Fruit fly (Drosophila melanogaster): ENCODE measurements around the gene Tango14.

The Tango14 gene

DNA sequence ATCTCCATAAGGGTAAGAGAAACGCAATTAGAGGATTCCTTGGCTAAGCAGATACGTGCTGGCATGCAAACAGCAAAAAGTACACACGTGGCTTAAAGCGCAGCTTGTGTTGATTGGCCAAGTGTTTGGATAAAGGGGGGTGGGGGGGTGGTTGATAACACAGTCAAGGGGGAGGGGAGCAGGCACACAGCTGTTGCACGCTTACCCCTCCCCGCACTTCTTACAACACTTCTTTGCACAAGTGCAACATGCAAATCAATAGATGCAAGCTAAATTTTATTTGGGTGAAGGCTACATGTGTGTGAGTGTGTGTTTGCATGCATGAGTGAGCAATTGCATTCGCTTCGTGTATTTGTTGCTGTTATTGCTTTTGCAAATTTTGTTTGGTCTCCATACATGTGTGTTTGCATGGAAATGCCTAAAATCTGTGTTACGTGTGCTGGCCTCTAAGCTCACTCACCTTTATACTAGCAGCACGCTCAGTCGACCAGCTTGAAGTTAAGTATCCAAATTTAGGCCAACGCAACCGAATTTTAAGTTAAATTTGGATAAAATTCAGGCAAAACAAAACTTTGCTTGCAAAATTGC lies 30.0 kb upstream of the Tango14 start:
- TF ChIP-seq noc (tag; optimal IDR thresholded peaks at IDR 0.05): no peak

DNA sequence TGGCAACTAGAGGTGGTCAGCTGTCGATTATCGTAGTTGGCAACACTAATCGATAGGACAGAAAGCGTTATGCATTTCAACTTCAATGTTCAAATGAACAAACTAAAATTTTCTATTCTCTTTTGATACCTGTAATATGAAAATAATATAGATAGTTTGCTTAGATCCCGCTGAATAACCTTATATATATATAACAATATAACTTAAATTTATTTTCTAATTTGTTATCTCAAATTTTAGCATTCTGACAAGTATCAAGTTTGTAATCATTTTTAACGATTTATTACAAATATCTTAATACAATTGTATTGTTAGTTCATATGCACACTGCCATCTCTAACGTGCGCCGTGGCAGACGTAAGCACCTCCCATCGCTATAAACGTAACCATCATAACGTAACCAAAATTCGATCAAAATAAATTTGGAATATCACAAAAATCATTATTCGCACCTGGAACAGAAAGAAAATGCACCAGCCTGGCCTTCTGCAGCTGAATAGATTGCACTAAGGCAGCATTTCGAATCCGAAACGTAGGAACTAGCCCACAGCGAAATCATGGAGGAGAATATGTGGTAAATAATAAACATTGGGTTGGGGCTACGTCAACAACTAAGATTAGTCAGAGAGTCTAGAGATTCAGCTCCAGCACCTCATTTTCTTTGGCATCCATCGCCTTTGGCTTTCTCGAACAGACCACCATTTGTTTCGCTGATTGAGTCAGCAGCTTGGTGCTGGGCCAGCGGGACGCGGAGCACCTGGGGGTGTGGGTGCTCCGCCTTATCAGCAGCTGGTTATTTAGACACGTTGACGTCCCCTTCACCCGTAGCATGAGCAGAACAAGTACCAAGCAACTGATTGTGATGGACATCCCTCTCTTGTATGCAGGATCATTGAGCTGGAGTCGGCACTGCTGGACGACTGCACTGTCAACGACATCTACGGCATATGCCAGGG lies 29.3 kb upstream of the Tango14 start, which contains the start of the genes Pino and TBC1D23:
TSS of gene Pino (minus strand) at position 22 of the 956 bp plus-strand sequence.
TSS of gene TBC1D23 (plus strand) at position 385 of the 956 bp plus-strand sequence.
- peak; percentile 63 for TF ChIP-seq noc (tag; optimal IDR thresholded peaks at IDR 0.05)

DNA sequence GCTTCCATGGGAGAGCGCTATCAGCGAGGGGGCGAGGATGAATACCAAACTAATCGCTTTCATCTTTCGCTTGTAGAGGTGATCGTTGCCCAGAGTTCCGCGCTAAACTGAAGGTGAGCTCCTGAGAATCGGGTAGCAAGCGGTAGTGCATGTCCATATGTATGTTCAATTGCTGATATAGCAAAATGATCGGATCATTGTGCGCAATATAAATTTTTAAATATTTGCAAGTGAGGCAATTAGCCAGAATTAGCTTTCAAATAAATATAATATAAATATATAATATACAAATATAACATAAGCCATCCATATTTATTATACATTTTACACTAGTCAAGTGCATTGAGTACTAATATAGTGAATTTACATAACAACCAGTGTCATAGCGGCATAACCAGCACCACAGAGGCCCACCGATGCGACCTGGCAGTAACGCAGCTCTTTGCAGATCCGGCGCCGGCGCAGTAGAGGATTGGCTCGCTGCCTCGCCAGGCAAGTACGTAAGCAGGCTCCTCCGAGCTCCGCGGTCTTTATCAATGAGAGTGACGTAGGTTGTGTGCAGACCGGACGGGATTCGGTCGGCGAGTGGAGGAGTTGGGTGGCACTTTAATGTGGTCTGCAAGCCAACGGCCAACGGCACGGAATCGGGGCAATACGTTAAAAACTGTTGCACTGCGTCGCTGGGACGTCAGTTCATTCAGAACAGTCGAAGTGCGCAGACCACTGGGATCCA lies 24.3 kb upstream of the Tango14 start, which contains the start of the genes Iris and CG4577:
TSS of gene Iris (minus strand) at position 88 of the 733 bp plus-strand sequence.
TSS of gene CG4577 (plus strand) at position 683 of the 733 bp plus-strand sequence.
- TF ChIP-seq noc (tag; optimal IDR thresholded peaks at IDR 0.05): no peak

DNA sequence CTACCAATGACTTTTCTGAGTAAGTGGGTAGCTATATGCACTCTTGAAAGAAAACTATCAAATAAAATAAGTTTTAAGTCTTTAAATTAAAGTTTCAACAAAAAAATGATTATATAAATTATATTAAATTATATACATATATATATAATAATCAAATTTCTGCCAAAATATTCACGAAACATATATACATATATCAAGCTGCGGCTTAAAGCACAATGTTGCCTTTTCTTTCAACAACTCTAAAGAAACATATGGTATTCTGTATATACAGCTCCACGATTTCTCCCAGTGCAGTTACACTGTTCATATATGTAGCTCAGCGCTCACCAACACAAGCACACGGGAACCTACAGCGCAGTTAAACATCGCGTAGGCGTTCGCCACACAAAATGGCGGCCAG lies 23.0 kb upstream of the Tango14 start:
- TF ChIP-seq noc (tag; optimal IDR thresholded peaks at IDR 0.05): no peak

DNA sequence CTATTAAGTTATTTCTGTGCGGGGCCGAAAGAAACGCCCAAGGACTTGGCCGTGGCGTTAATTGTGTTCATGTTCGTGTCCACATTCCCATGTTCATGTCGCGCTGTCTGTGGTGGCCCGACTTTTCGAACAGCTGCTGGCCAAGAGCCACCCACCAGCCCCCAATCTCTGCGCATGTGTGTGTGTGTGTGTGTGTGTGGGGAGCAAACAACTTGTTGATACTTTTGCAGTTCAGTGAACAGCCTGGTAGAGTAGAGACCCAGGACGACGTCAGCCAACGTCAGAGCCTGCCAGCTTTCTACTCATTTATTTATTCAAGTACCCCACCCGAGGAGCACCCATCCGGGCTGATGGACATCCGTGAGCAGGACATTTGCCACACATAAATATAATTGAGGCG lies 21.5 kb upstream of the Tango14 start:
- no peak for TF ChIP-seq noc (tag; optimal IDR thresholded peaks at IDR 0.05)

dm6 chr2L:1142730-1143281 lies 15.7 kb upstream of the Tango14 start, which contains the start of gene MFS3:
Gene MFS3, plus strand, starts transcription at chr2L:1143201.
- no peak for TF ChIP-seq noc (tag; optimal IDR thresholded peaks at IDR 0.05)

DNA sequence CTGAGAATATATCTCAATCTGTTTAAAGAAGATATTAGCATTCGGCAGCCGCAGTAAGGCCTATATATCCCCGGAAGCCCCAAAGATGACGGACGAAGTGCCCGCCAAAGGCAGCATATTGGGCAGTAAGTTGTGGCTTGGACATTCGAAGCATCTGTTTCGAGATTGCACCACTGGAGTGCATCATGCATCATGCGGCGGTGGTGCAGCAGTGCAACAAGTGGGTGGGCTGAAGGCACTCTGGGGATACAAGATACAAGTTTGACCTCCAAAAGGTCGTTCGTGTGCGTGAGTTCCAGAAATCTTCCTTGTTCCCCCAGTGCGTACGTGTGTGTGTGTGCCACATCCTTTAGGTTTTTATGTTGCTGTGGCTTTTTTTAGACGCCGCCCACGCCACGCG lies 15.2 kb upstream of the Tango14 start:
- TF ChIP-seq noc (tag; optimal IDR thresholded peaks at IDR 0.05): no peak

DNA sequence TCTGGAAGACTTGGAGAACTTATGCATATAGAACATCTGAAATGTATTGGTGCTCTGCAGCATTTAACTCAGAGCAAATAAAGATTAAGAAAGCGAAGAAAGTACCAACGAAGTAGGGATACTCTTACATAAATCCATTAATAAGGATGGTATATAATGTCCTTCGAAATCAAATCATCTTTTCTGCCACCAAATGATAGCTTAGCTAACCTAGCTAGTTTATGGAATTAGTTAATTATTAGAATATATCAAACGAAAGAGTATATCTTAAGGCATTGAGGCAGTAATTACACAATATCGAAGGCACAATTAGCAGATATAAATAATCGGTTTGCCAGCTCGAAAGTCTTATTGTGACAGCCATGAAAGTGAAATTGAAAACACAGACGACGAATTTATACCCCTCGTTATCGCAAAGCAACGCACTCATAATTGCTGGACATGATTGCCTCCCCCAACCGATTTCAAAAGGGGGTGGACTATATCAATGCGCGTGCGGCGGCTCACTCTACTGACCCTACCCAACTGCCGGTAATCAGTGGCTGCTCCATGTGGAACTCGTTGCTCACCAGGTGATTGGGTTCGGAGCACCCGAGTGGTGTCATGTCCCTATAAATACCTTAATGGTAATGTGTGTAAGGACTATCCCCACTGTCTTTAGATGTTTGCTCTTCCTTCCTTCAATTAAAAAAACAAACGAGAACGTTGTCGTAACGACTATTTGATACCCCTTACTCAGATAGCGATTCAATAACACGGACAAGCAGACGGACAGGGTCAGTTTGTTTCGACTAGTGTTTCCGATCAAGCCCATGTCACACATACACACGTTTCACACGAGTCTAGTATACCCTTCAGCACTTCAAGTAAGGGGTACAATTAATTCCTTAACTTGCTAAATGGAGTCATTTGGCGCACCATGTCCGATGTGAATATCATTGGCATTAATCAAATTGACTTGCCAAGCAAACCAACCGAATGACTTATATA lies 13.8 kb upstream of the Tango14 start:
- TF ChIP-seq noc (tag; optimal IDR thresholded peaks at IDR 0.05): peak; percentile 96

DNA sequence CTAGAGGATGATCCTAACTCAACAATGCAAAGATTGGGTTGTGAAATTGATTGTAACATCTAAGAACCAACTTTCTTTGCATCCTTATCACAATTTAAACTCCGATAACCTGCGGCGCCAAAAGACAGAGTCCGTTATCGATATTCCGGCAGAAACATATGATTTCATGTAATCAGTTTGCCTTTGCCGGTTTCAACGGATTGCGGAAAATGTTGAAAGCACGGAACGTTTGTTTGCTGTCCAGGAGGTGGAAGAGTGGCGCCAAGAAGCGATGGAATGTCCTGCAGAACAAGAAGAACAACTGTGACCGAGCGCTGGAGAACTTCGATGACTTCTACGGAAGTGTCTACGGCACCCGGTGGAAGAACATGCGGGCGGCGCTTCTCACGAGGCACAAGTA lies 10.8 kb upstream of the Tango14 start:
- TF ChIP-seq noc (tag; optimal IDR thresholded peaks at IDR 0.05): no peak

DNA sequence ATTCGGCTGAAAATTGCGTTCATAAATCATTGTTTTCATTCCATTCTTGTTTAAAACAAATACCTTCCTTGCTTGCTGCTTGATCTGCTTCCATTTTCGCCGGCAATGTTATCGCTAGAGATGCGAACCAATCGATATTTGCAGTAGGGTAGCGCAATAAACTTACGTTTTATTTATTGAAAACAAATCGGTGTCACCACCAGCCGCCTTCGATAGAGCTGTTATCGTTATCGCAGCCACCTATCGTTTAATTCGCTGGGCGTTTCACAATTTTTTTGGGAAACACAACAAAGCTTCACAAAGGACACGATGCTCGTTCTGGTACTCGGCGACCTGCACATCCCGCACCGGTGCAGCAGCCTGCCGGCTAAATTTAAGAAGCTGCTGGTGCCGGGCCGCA lies 7.9 kb upstream of the Tango14 start, which contains the start of the genes Tfb4 and Vps29:
TSS of gene Tfb4 (minus strand) at position 124 of the 400 bp plus-strand sequence.
TSS of gene Vps29 (plus strand) at position 213 of the 400 bp plus-strand sequence.
- TF ChIP-seq noc (tag; optimal IDR thresholded peaks at IDR 0.05): peak; percentile 14

- TF ChIP-seq noc (tag; optimal IDR thresholded peaks at IDR 0.05): no peak
Measured at dm6 chr2L:1152693-1153092, 5.8 kb upstream of the Tango14 start.

dm6 chr2L:1156592-1157249 lies 1.7 kb upstream of the Tango14 start:
- TF ChIP-seq noc (tag; optimal IDR thresholded peaks at IDR 0.05): no peak

dm6 chr2L:1157357-1157678 lies 1.1 kb upstream of the Tango14 start:
- TF ChIP-seq noc (tag; optimal IDR thresholded peaks at IDR 0.05): no peak
